Worm (Caenorhabditis elegans): ENCODE data around the gene dhhc-9.

Gene dhhc-9

DNA sequence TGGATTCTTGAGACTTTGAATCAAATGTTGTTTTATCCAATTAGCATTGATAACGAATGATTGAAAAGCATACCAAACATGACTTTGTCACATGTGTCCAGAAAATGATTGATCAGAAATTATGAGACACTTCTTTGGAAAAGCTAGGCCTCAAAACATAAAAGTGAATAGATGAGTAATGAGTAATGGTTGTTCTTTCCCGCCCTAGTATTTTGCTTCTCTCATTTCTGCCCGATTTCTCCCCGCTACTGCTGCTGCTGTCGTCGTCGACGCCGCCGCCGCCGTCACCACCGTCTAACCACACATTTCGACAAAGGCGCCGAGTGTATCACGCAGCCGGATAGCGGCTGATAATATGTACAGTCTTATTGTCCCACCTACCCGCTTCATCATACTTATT, 16.4 kb downstream of the dhhc-9 start, which contains the start of gene F47G3.1:
F47G3.1 (plus strand) TSS at position 301 of the 400 bp plus-strand sequence.
- TF ChIP-seq hlh-11 (tag; optimal IDR thresholded peaks at IDR 0.05) (peak; percentile 34), F49E8.2 (tag; optimal IDR thresholded peaks at IDR 0.05; ENCODE audit: borderline replicate concordance) (no peak), madf-5 (GFP tag; IDR thresholded peaks at IDR 0.05) (no peak), aha-1 (tag) (peak; percentile 16), nhr-41 (GFP tag; IDR thresholded peaks at IDR 0.05) (no peak), mxl-3 (GFP tag; optimal IDR thresholded peaks at IDR 0.05) (peak; percentile 43), madf-9 (GFP tag; conservative IDR thresholded peaks at IDR 0.05) (0 out of 2 replicates have a peak, but pooled peaks have one; percentile 28)

DNA sequence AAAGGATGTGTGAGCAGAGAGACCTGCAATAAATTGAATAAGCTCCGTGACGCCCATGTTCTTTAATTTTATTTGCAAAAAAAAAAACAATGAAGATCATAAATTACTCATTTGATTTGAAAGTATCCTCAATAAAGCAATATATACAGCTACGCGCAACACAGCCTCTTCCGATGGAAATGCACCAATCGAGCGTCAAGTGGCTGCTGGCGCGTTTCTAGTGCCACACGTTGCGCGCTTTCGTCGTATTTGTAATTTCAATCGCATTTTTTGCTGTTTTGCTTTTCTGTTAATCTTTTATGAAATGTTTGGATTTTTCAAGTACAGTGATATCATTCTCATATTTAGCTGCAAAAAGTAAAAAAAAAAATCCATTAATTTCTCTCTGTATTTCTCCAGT, 19.6 kb downstream of the dhhc-9 start:
- peak in 1 of 2 experiments; percentile 11 for TF ChIP-seq hif-1 (tag; optimal IDR thresholded peaks at IDR 0.05)
- no peak for TF ChIP-seq nhr-6 (tag; optimal IDR thresholded peaks at IDR 0.05)
- TF ChIP-seq ztf-7 (tag; optimal IDR thresholded peaks at IDR 0.05): peak; percentile 15
- TF ChIP-seq ces-1 (GFP tag; optimal IDR thresholded peaks at IDR 0.05): no peak
- no peak for TF ChIP-seq spr-3 (GFP tag; optimal IDR thresholded peaks at IDR 0.05)
- TF ChIP-seq mdl-1 (tag; optimal IDR thresholded peaks at IDR 0.05): peak in 1 of 2 experiments; percentile 31
- TF ChIP-seq ceh-82 (tag; optimal IDR thresholded peaks at IDR 0.05): no peak
- TF ChIP-seq zag-1 (tag; optimal IDR thresholded peaks at IDR 0.05): no peak
- TF ChIP-seq lin-39 (tag; optimal IDR thresholded peaks at IDR 0.05): no peak
- no peak for TF ChIP-seq snpc-1.2 (GFP tag; IDR thresholded peaks at IDR 0.05)
- TF ChIP-seq dve-1 (tag; optimal IDR thresholded peaks at IDR 0.05; ENCODE audit: insufficient read depth): peak; percentile 66
- peak; percentile 42 for TF ChIP-seq nhr-102 (tag; optimal IDR thresholded peaks at IDR 0.05)
- TF ChIP-seq ctbp-1 (GFP tag; IDR thresholded peaks at IDR 0.05): no peak
- peak; percentile 73 for TF ChIP-seq mes-2 (tag; optimal IDR thresholded peaks at IDR 0.05; ENCODE audit: poor library complexity, severe bottlenecking)
- no peak for TF ChIP-seq unc-62 (GFP tag; optimal IDR thresholded peaks at IDR 0.05 in 1 of 2)
- no peak for TF ChIP-seq unc-62 (tag; optimal IDR thresholded peaks at IDR 0.05)
- TF ChIP-seq lin-15B (tag; optimal IDR thresholded peaks at IDR 0.05): no peak
- peak; percentile 60 for TF ChIP-seq hlh-30 (tag; optimal IDR thresholded peaks at IDR 0.05; ENCODE audit: insufficient read depth)
- peak; percentile 55 for TF ChIP-seq nhr-28 (tag; optimal IDR thresholded peaks at IDR 0.05)
- no peak for TF ChIP-seq attf-4 (tag; optimal IDR thresholded peaks at IDR 0.05)
- no peak for TF ChIP-seq nhr-48 (tag; optimal IDR thresholded peaks at IDR 0.05)
- TF ChIP-seq nhr-237 (tag; optimal IDR thresholded peaks at IDR 0.05): no peak
- TF ChIP-seq egl-27 (tag; optimal IDR thresholded peaks at IDR 0.05): no peak
- peak; percentile 2 for TF ChIP-seq duxl-1 (tag; optimal IDR thresholded peaks at IDR 0.05; ENCODE audit: poor library complexity)
- TF ChIP-seq madf-5 (GFP tag; IDR thresholded peaks at IDR 0.05): no peak
- no peak for TF ChIP-seq ztf-11 (tag; optimal IDR thresholded peaks at IDR 0.05)
- peak; percentile 73 for TF ChIP-seq hmg-1.1 (GFP tag; IDR thresholded peaks at IDR 0.05)
- no peak for TF ChIP-seq pqm-1 (tag; optimal IDR thresholded peaks at IDR 0.05)
- no peak for TF ChIP-seq Y75B8A.6 (GFP tag; IDR thresholded peaks at IDR 0.05)
- TF ChIP-seq set-16 (GFP tag; IDR thresholded peaks at IDR 0.05): no peak
- TF ChIP-seq daf-16 (GFP tag; optimal IDR thresholded peaks at IDR 0.05): no peak
- TF ChIP-seq daf-16 (tag; optimal IDR thresholded peaks at IDR 0.05): no peak
- no peak for TF ChIP-seq zfp-2 (tag; optimal IDR thresholded peaks at IDR 0.05)
- TF ChIP-seq lin-29 (GFP tag; IDR thresholded peaks at IDR 0.05): no peak
- TF ChIP-seq lsy-2 (tag; optimal IDR thresholded peaks at IDR 0.05): peak in 1 of 2 experiments; percentile 78
- no peak for TF ChIP-seq lin-1 (GFP tag; IDR thresholded peaks at IDR 0.05)
- TF ChIP-seq dmd-6 (GFP tag; IDR thresholded peaks at IDR 0.05): peak; percentile 57
- no peak for TF ChIP-seq zfp-3 (GFP tag; conservative IDR thresholded peaks at IDR 0.05)
- TF ChIP-seq Y105C5A.15 (GFP tag; IDR thresholded peaks at IDR 0.05): no peak
- TF ChIP-seq zip-2 (tag; optimal IDR thresholded peaks at IDR 0.05): no peak
- peak; percentile 9 for TF ChIP-seq F37D6.2 (tag; optimal IDR thresholded peaks at IDR 0.05)
- TF ChIP-seq fkh-10 (GFP tag; optimal IDR thresholded peaks at IDR 0.05): no peak
- no peak for TF ChIP-seq F49E8.2 (tag; optimal IDR thresholded peaks at IDR 0.05; ENCODE audit: borderline replicate concordance)
- no peak for TF ChIP-seq lin-38 (GFP tag; IDR thresholded peaks at IDR 0.05)
- TF ChIP-seq mep-1 (tag; optimal IDR thresholded peaks at IDR 0.05): peak; percentile 74
